Worm (Caenorhabditis elegans) whole organism, late embryonic: ENCODE measurements around the gene pho-12.

Experiments
- C08G9.2 ChIP-seq: sonication (generic microtip); optimal IDR thresholded peaks from 2 replicates; lab custom pipeline; 2016; ENCODE audit warnings: mild to moderate bottlenecking, missing genetic modification characterization, moderate library complexity, missing compliant biosample characterization
- F13H6.1 ChIP-seq: sonication (generic microtip); optimal IDR thresholded peaks from 2 replicates; lab custom pipeline; 2016; ENCODE audit warnings: missing genetic modification characterization, missing compliant biosample characterization
- K09A11.1 ChIP-seq: sonication (generic microtip); optimal IDR thresholded peaks from 2 replicates; lab custom pipeline; 2017; ENCODE audit warnings: antibody characterized with exemption, mild to moderate bottlenecking, missing genetic modification characterization, missing compliant biosample characterization; ENCODE audit not compliant: insufficient read depth
- T23F11.4 ChIP-seq: fragments of 200-800 bp; sonication (Bioruptor generic); optimal IDR thresholded peaks from 2 replicates; lab custom pipeline; 2018; ENCODE audit warnings: mild to moderate bottlenecking, missing genetic modification characterization, missing compliant biosample characterization
- ahr-1 ChIP-seq: sonication (generic microtip); optimal IDR thresholded peaks from 2 replicates; lab custom pipeline; 2016; ENCODE audit warnings: missing genetic modification characterization, missing compliant biosample characterization
- ama-1 ChIP-seq: fragments of 150-350 bp; optimal IDR thresholded peaks from 2 replicates; lab custom pipeline; 2014
- ceh-14 ChIP-seq: sonication (generic microtip); optimal IDR thresholded peaks from 2 replicates; lab custom pipeline; 2016; ENCODE audit warnings: missing genotype, missing genetic modification characterization, missing compliant biosample characterization
- ceh-18 ChIP-seq: sonication (generic microtip); optimal IDR thresholded peaks from 2 replicates; lab custom pipeline; 2016; ENCODE audit warnings: missing genetic modification characterization, missing compliant biosample characterization
- ceh-2 ChIP-seq: sonication (generic microtip); optimal IDR thresholded peaks from 2 replicates; lab custom pipeline; 2016; ENCODE audit warnings: missing genotype, missing genetic modification characterization, missing compliant biosample characterization
- ceh-24 ChIP-seq: sonication (generic microtip); optimal IDR thresholded peaks from 2 replicates; lab custom pipeline; 2016; ENCODE audit warnings: mild to moderate bottlenecking, missing genetic modification characterization, missing compliant biosample characterization
- ceh-31 ChIP-seq: sonication (generic microtip); optimal IDR thresholded peaks from 2 replicates; lab custom pipeline; 2016; ENCODE audit warnings: missing genetic modification characterization, missing compliant biosample characterization
- ceh-34 ChIP-seq: sonication (generic microtip); optimal IDR thresholded peaks from 2 replicates; lab custom pipeline; 2016; ENCODE audit warnings: mild to moderate bottlenecking, missing genetic modification characterization, missing compliant biosample characterization
- ceh-48 ChIP-seq: sonication (generic microtip); optimal IDR thresholded peaks from 2 replicates; lab custom pipeline; 2016; ENCODE audit warnings: missing genetic modification characterization, inconsistent platforms, missing compliant biosample characterization
- ceh-6 ChIP-seq: fragments of 200-800 bp; sonication (Bioruptor generic); optimal IDR thresholded peaks from 2 replicates; lab custom pipeline; 2018; ENCODE audit warnings: mild to moderate bottlenecking, missing genetic modification characterization, missing compliant biosample characterization
- ceh-9 ChIP-seq: sonication (generic microtip); optimal IDR thresholded peaks from 2 replicates; lab custom pipeline; 2016; ENCODE audit warnings: mild to moderate bottlenecking, missing genetic modification characterization, inconsistent platforms, missing compliant biosample characterization
- che-1 ChIP-seq: sonication (generic microtip); optimal IDR thresholded peaks from 2 replicates; lab custom pipeline; 2016; ENCODE audit warnings: mild to moderate bottlenecking, missing genetic modification characterization, missing compliant biosample characterization
- dve-1 ChIP-seq: sonication (generic microtip); optimal IDR thresholded peaks from 2 replicates; lab custom pipeline; 2017; ENCODE audit warnings: antibody characterized with exemption, mild to moderate bottlenecking, missing genetic modification characterization, missing compliant biosample characterization
- elt-2 ChIP-seq: sonication (generic microtip); optimal IDR thresholded peaks from 2 replicates; lab custom pipeline; 2016; ENCODE audit warnings: missing genetic modification reagents, missing genetic modification characterization, missing compliant biosample characterization
- elt-4 ChIP-seq: sonication (generic microtip); optimal IDR thresholded peaks from 2 replicates; lab custom pipeline; 2016; ENCODE audit warnings: missing genetic modification characterization, missing compliant biosample characterization
- ets-4 ChIP-seq: sonication (generic microtip); optimal IDR thresholded peaks from 2 replicates; lab custom pipeline; 2016; ENCODE audit warnings: missing genetic modification characterization, missing compliant biosample characterization
- eyg-1 ChIP-seq: sonication (generic microtip); optimal IDR thresholded peaks from 2 replicates; lab custom pipeline; 2016; ENCODE audit warnings: missing genotype, missing genetic modification characterization, missing compliant biosample characterization
- hlh-6 ChIP-seq: sonication (generic microtip); optimal IDR thresholded peaks from 2 replicates; lab custom pipeline; 2016; ENCODE audit warnings: missing genotype, missing genetic modification characterization, missing compliant biosample characterization
- madf-2 ChIP-seq: sonication (generic microtip); optimal IDR thresholded peaks from 2 replicates; lab custom pipeline; 2017; ENCODE audit warnings: missing genetic modification characterization, missing compliant biosample characterization
- mec-3 ChIP-seq: sonication (generic microtip); optimal IDR thresholded peaks from 2 replicates; lab custom pipeline; 2016; ENCODE audit warnings: borderline replicate concordance, missing genetic modification characterization, missing compliant biosample characterization
- nfya-1 ChIP-seq: sonication (generic microtip); optimal IDR thresholded peaks from 2 replicates; lab custom pipeline; 2017; ENCODE audit warnings: missing genetic modification characterization, mild to moderate bottlenecking, missing compliant biosample characterization, antibody characterized with exemption, moderate library complexity
- odd-2 ChIP-seq: sonication (generic microtip); optimal IDR thresholded peaks from 2 replicates; lab custom pipeline; 2017; ENCODE audit warnings: antibody characterized with exemption, mild to moderate bottlenecking, missing genetic modification characterization, missing compliant biosample characterization
- pax-1 ChIP-seq: fragments of 150-350 bp; optimal IDR thresholded peaks from 2 replicates; lab custom pipeline; 2014; ENCODE audit warnings: missing biosample characterization, missing genetic modification characterization
- pha-4 ChIP-seq: fragments of 150-350 bp; optimal IDR thresholded peaks from 2 replicates; lab custom pipeline; 2018; ENCODE audit warnings: missing biosample characterization, missing genetic modification reagents, missing genetic modification characterization
- ref-2 ChIP-seq: sonication (generic microtip); optimal IDR thresholded peaks from 2 replicates; lab custom pipeline; 2016; ENCODE audit warnings: missing genetic modification characterization, missing compliant biosample characterization
- rnt-1 ChIP-seq: sonication (generic microtip); optimal IDR thresholded peaks from 2 replicates; lab custom pipeline; 2016; ENCODE audit warnings: missing genetic modification characterization, missing compliant biosample characterization
- sox-2 ChIP-seq: fragments of 200-800 bp; sonication (Bioruptor generic); IDR thresholded peaks from 2 replicates; pipeline ENCODE4 v1.3.6; 2022; ENCODE audit warnings: missing genetic modification reagents, missing genetic modification characterization, missing compliant biosample characterization
- sox-4 ChIP-seq: sonication (generic microtip); optimal IDR thresholded peaks from 2 replicates; lab custom pipeline; 2017; ENCODE audit warnings: mild to moderate bottlenecking, missing genetic modification characterization, inconsistent platforms, missing compliant biosample characterization
- tbx-2 ChIP-seq: sonication (generic microtip); optimal IDR thresholded peaks from 2 replicates; lab custom pipeline; 2016; ENCODE audit warnings: missing genetic modification characterization, missing compliant biosample characterization
- tbx-7 ChIP-seq: sonication (generic microtip); optimal IDR thresholded peaks from 2 replicates; lab custom pipeline; 2016; ENCODE audit warnings: missing genotype, missing genetic modification characterization, missing compliant biosample characterization
- unc-3 ChIP-seq, 2 experiments: fragments of 200-800 bp in 1 of 2; sonication (Bioruptor generic) in 1 of 2; sonication (generic microtip) in 1 of 2; conservative IDR thresholded peaks in 1 of 2; optimal IDR thresholded peaks in 1 of 2; 2 replicates each; pipeline versions ENCODE4 v1.3.6 to Lab custom; 2016 to 2022; ENCODE audit warnings: missing compliant biosample characterization in 2 of 2, missing genetic modification characterization in 2 of 2, missing genetic modification reagents in 1 of 2
- unc-42 ChIP-seq: sonication (generic microtip); optimal IDR thresholded peaks from 2 replicates; lab custom pipeline; 2016; ENCODE audit warnings: missing genotype, missing genetic modification characterization, missing compliant biosample characterization
- zip-5 ChIP-seq: sonication (generic microtip); optimal IDR thresholded peaks from 2 replicates; lab custom pipeline; 2016; ENCODE audit warnings: missing genetic modification characterization, missing compliant biosample characterization

The pho-12 gene

DNA sequence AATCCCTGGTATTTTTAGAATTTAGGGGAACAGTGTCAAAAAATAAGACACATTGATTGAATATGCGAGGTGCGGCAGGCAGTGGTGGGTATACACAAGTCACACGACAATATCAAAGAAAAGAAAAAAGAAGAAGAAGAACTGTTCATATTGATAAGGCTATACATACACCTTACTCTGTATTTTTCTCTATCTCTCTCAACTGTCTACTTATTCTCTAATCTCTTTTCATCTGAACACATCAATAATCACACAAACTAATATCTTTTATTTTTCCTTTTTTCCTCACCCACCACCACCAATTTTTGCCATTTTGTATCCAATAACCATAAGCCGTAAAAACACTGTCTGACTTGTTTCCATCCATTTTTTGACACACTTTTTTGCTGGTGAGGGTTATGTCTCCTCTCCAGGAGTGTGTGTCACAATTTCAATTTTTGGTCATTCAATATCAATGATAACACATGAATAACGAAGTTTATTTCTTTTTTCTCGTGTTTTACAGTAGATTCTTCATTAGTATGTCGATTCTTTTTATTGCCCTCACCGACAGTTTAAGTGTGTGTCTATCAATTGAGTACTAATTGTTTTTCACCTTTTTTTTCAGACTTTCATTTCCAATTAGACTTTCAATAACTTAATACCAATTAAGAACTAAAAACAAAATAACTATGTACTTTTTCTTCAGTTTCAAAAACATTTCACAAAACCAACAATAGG lies 41.1 kb downstream of the pho-12 start:
- peak; percentile 93 for TF ChIP-seq elt-2 (tag; lab: Kevin White, UChicago)
- TF ChIP-seq sox-2 (GFP tag; lab: Robert Waterston, UW) = no peak

DNA sequence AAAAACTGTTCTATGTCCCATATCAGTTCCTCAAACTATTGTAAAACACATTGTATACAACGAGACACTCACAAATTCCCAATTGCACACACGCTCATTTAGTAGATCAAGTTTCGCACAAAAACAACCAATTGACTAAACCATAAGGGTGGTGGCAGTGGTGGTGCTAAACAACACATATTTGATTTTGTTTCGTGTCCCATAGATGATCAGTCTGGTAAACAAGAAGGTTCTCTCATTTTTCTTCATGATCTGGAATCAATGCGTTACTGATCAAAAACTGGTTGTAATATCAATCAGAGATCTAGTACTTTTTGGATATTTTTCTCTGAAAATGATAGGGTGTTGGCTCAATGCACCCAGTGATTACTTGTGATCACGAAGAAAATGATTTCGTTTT lies 42.0 kb downstream of the pho-12 start:
- TF ChIP-seq ahr-1 (tag; lab: Kevin White, UChicago) (no peak), ceh-48 (tag; lab: Kevin White, UChicago) (no peak), ceh-9 (no peak), nfya-1 (tag; lab: Kevin White, UChicago) (no peak), elt-4 (tag; lab: Kevin White, UChicago) (no peak), ref-2 (no peak), mec-3 (no peak), ceh-34 (tag; lab: Kevin White, UChicago) (no peak), unc-42 (no peak), F13H6.1 (tag; lab: Kevin White, UChicago) (no peak)

DNA sequence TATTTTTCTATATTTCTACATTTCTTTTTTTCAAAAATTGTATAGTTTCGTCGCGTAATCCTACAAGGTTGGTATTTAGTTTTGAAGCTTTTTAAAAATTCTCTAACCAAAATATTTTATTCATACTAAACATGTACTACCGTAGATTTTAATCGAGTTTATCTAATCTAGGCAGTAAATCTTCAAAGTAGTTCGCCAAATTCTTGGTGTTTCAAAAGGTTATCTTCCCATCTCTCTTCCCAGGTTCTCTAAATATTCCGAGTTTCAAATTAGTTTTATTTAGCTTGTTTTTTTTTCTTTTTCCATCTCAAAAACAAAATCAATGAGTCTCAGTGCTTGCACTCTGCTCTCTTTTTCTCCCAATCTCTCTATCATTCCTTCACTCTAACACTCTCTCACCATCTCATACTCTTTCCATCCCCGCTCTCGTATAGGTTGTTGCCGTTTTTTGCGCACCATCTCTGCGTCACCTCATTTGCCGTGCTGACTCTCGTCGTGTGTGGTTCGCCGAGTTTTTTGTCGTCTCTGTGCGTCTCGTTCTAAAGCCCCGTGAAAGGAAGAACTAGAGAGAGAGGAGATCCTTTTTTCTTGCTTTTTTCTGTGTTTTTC lies 43.5 kb downstream of the pho-12 start:
- no peak for TF ChIP-seq pha-4 (tag; lab: Kevin White, UChicago)
- TF ChIP-seq ceh-18 (tag; lab: Kevin White, UChicago) = peak; percentile 47
- TF ChIP-seq dve-1 (tag; lab: Kevin White, UChicago) = no peak
- peak; percentile 20 for TF ChIP-seq ets-4
- no peak for TF ChIP-seq zip-5 (tag; lab: Kevin White, UChicago)
- TF ChIP-seq ceh-34 (tag; lab: Kevin White, UChicago) = peak; percentile 27
- TF ChIP-seq tbx-2 (tag; lab: Kevin White, UChicago) = peak; percentile 54
- TF ChIP-seq odd-2 (tag; lab: Kevin White, UChicago) = no peak
- peak; percentile 47 for TF ChIP-seq sox-4 (tag; lab: Kevin White, UChicago)
- no peak for TF ChIP-seq ceh-24 (tag; lab: Kevin White, UChicago)
- TF ChIP-seq hlh-6 (tag; lab: Kevin White, UChicago) = peak; percentile 16
- TF ChIP-seq ceh-31 (tag; lab: Kevin White, UChicago) = peak; percentile 79
- TF ChIP-seq ceh-14 (tag; lab: Kevin White, UChicago) = peak; percentile 31
- TF ChIP-seq nfya-1 (tag; lab: Kevin White, UChicago) = peak; percentile 69
- TF ChIP-seq rnt-1 (tag; lab: Kevin White, UChicago) = no peak
- TF ChIP-seq unc-42 = peak; percentile 80
- TF ChIP-seq madf-2 (tag; lab: Kevin White, UChicago) = peak; percentile 36
- TF ChIP-seq T23F11.4 (GFP tag; lab: Kevin White, UChicago) = no peak
- TF ChIP-seq unc-3 (GFP tag; conservative IDR thresholded peaks at IDR 0.05; lab: Robert Waterston, UW) = no peak
- TF ChIP-seq unc-3 (tag; optimal IDR thresholded peaks at IDR 0.05; lab: Kevin White, UChicago) = no peak
- peak; percentile 25 for TF ChIP-seq F13H6.1 (tag; lab: Kevin White, UChicago)
- TF ChIP-seq pax-1 (tag; lab: Kevin White, UChicago) = no peak
- TF ChIP-seq mec-3 = no peak
- TF ChIP-seq ceh-48 (tag; lab: Kevin White, UChicago) = peak; percentile 55
- no peak for TF ChIP-seq eyg-1 (tag; lab: Kevin White, UChicago)
- TF ChIP-seq C08G9.2 = peak; percentile 24
- TF ChIP-seq ceh-2 = no peak

DNA sequence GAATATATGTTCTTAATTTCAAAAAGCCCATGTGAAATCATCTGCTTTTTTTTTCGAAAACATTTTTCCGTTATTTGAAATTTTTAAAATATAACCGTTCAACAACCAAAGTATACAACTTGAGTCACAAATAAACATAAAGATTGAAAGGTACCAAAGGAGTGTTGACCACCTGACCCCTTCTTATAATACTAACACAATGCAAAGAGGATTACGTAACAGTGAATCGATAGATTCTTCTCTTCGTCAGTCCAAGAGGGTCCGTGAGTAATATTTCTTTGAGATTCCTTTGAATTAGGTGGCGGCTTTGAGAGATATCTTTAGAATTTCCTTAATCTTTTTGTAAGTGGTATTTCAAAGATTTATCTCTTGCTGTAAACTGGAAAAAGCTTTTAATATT lies 44.5 kb downstream of the pho-12 start:
- TF ChIP-seq T23F11.4 (GFP tag; lab: Kevin White, UChicago) (no peak), tbx-7 (no peak), ceh-24 (tag; lab: Kevin White, UChicago) (no peak), che-1 (no peak), K09A11.1 (tag; lab: Kevin White, UChicago) (no peak), ceh-6 (GFP tag; lab: Kevin White, UChicago) (no peak), ama-1 (no peak)
